Worm (Caenorhabditis elegans): ENCODE data around the gene fbxa-141.

The fbxa-141 gene

DNA sequence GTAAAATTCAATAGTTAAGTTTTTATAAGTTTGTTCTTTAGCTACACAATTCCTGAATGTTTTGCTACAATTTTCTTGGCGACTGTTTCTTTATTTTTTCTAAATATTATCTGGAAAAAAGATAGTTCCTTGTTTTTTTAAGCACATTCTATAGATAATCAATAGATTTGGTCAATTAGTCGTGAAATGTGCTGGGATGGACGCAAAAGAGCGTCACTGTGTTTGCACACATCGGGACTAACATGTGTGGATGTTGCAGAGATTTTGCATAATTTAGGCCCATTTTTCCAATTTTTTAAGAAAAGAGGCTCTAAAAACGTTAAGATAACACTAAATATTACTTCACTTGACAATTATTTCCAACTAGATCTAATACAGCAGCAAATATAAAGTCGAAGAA lies 745 bp upstream of the fbxa-141 start:
- TF ChIP-seq ceh-82 (tag; optimal IDR thresholded peaks at IDR 0.05) (no peak), unc-55 (GFP tag; optimal IDR thresholded peaks at IDR 0.05) (peak; percentile 62), F13H6.1 (tag; optimal IDR thresholded peaks at IDR 0.05) (peak; percentile 10), C34F6.9 (tag; optimal IDR thresholded peaks at IDR 0.05) (peak; percentile 76), nhr-237 (tag; optimal IDR thresholded peaks at IDR 0.05) (no peak), nhr-21 (tag; optimal IDR thresholded peaks at IDR 0.05) (no peak), nhr-23 (tag; optimal IDR thresholded peaks at IDR 0.05) (no peak), lin-13 (GFP tag; optimal IDR thresholded peaks at IDR 0.05) (no peak), lsy-2 (tag; optimal IDR thresholded peaks at IDR 0.05) (peak in 1 of 2 experiments; percentile 9), mab-5 (tag; optimal IDR thresholded peaks at IDR 0.05) (peak; percentile 48), nhr-129 (tag; optimal IDR thresholded peaks at IDR 0.05) (peak; percentile 34), sma-9 (GFP tag; optimal IDR thresholded peaks at IDR 0.05) (peak; percentile 5), sma-9 (tag; optimal IDR thresholded peaks at IDR 0.05) (no peak), crh-2 (tag; optimal IDR thresholded peaks at IDR 0.05) (peak; percentile 16), peb-1 (tag; optimal IDR thresholded peaks at IDR 0.05) (no peak)

DNA sequence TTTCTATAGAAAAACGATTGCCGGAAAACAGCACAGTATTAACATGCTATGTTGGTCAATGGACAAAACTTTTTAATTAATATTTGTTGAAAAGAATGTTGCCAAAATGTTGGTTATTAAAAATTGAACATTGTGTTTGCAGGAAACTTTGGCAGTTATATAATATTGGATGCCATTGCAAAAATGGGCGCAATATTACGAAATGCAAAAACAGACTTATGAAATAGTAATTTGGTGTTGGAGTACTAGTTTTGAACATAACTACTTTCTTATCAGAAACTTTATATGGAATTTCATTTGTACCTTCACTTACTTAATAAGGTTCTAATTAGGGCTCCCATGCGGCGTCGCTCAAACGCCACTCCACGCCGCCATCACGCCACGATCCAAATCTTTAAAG lies 2.4 kb downstream of the fbxa-141 start:
- TF ChIP-seq nhr-6 (tag; optimal IDR thresholded peaks at IDR 0.05) (no peak), ama-1 (optimal IDR thresholded peaks at IDR 0.05) (no peak), nhr-129 (tag; optimal IDR thresholded peaks at IDR 0.05) (peak; percentile 75), sma-3 (GFP tag; optimal IDR thresholded peaks at IDR 0.05) (no peak), C34F6.9 (tag; optimal IDR thresholded peaks at IDR 0.05) (no peak)

DNA sequence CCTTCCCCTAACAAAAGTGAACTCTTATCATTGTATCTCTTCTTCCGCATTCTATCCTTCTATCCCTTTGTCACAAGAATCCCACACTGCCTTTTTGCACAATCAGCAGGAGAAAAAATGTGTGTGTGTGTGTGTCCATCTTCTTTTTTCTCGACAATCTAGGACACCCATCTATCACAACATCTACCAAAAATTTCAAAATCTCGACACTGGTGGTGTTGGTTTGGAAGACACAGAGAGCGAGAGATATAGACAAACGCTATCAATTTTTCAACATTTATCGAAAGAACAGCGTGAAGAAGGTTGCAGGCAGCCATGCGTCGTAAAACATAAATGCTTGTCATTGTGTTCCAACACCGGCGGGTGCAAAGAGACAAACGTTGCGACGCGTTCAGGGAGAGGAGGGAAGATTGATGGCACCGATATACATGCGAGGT lies 3.9 kb downstream of the fbxa-141 start:
- no peak for TF ChIP-seq ztf-1 (GFP tag; conservative IDR thresholded peaks at IDR 0.05)
- TF ChIP-seq ztf-4 (tag; optimal IDR thresholded peaks at IDR 0.05) = peak; percentile 24
- no peak for TF ChIP-seq mab-5 (tag; optimal IDR thresholded peaks at IDR 0.05)
- no peak for TF ChIP-seq lin-11 (tag; optimal IDR thresholded peaks at IDR 0.05)
- TF ChIP-seq sma-9 (GFP tag; optimal IDR thresholded peaks at IDR 0.05) = peak; percentile 93
- no peak for TF ChIP-seq sma-9 (tag; optimal IDR thresholded peaks at IDR 0.05)
- no peak for TF ChIP-seq ama-1 (optimal IDR thresholded peaks at IDR 0.05)
- no peak for TF ChIP-seq nhr-237 (tag; optimal IDR thresholded peaks at IDR 0.05)
- no peak for TF ChIP-seq ZK546.5 (tag; optimal IDR thresholded peaks at IDR 0.05)
- peak; percentile 88 for TF ChIP-seq nhr-25 (tag; optimal IDR thresholded peaks at IDR 0.05)
- TF ChIP-seq dmd-4 (tag; optimal IDR thresholded peaks at IDR 0.05) = no peak
- TF ChIP-seq sma-3 (GFP tag; optimal IDR thresholded peaks at IDR 0.05) = peak; percentile 66
- no peak for TF ChIP-seq zag-1 (tag; optimal IDR thresholded peaks at IDR 0.05)
- peak in 1 of 2 experiments; percentile 10 for TF ChIP-seq mdl-1 (tag; optimal IDR thresholded peaks at IDR 0.05)
- TF ChIP-seq elt-1 (tag; optimal IDR thresholded peaks at IDR 0.05) = peak; percentile 46
- no peak for TF ChIP-seq skn-1 (tag; optimal IDR thresholded peaks at IDR 0.05)
- peak; percentile 67 for TF ChIP-seq ceh-16 (tag; optimal IDR thresholded peaks at IDR 0.05)
- peak; percentile 84 for TF ChIP-seq nhr-21 (tag; optimal IDR thresholded peaks at IDR 0.05)
- no peak for TF ChIP-seq nhr-11 (tag; optimal IDR thresholded peaks at IDR 0.05)
- TF ChIP-seq crh-2 (tag; optimal IDR thresholded peaks at IDR 0.05) = peak; percentile 46
- TF ChIP-seq nhr-12 (tag; optimal IDR thresholded peaks at IDR 0.05) = no peak
- TF ChIP-seq lin-39 (tag; optimal IDR thresholded peaks at IDR 0.05) = no peak
- TF ChIP-seq Y55F3AM.14 (GFP tag; optimal IDR thresholded peaks at IDR 0.05) = no peak
- no peak for TF ChIP-seq alr-1 (tag; optimal IDR thresholded peaks at IDR 0.05)
- TF ChIP-seq aly-2 (tag; optimal IDR thresholded peaks at IDR 0.05) = no peak
- no peak for TF ChIP-seq gmeb-1 (tag; optimal IDR thresholded peaks at IDR 0.05)
- peak; percentile 78 for TF ChIP-seq sem-4 (tag; optimal IDR thresholded peaks at IDR 0.05)
- no peak for TF ChIP-seq unc-39 (tag; optimal IDR thresholded peaks at IDR 0.05)
- TF ChIP-seq unc-55 (GFP tag; optimal IDR thresholded peaks at IDR 0.05) = no peak
- no peak for TF ChIP-seq ceh-82 (tag; optimal IDR thresholded peaks at IDR 0.05)
- peak; percentile 53 for TF ChIP-seq fos-1 (tag; optimal IDR thresholded peaks at IDR 0.05)
- TF ChIP-seq mbf-1 (tag; optimal IDR thresholded peaks at IDR 0.05) = no peak
- TF ChIP-seq lsy-2 (tag; optimal IDR thresholded peaks at IDR 0.05) = peak in 1 of 2 experiments; percentile 64
- TF ChIP-seq snpc-4 (tag; optimal IDR thresholded peaks at IDR 0.05) = no peak
- peak; percentile 82 for TF ChIP-seq nhr-129 (tag; optimal IDR thresholded peaks at IDR 0.05)
- peak; percentile 91 for TF ChIP-seq egl-27 (tag; optimal IDR thresholded peaks at IDR 0.05)
- TF ChIP-seq nhr-23 (tag; optimal IDR thresholded peaks at IDR 0.05) = no peak
- peak; percentile 74 for TF ChIP-seq unc-62 (GFP tag; optimal IDR thresholded peaks at IDR 0.05)
- peak; percentile 73 for TF ChIP-seq blmp-1 (tag; optimal IDR thresholded peaks at IDR 0.05; ENCODE audit: insufficient read depth)
- TF ChIP-seq nhr-10 (tag; optimal IDR thresholded peaks at IDR 0.05) = no peak
- TF ChIP-seq peb-1 (tag; optimal IDR thresholded peaks at IDR 0.05) = no peak
- no peak for TF ChIP-seq ztf-11 (tag; optimal IDR thresholded peaks at IDR 0.05)
- TF ChIP-seq F13H6.1 (tag; optimal IDR thresholded peaks at IDR 0.05) = peak; percentile 81
- no peak for TF ChIP-seq nhr-77 (tag; optimal IDR thresholded peaks at IDR 0.05)
- TF ChIP-seq C34F6.9 (tag; optimal IDR thresholded peaks at IDR 0.05) = peak; percentile 49
- peak; percentile 51 for TF ChIP-seq nhr-6 (tag; optimal IDR thresholded peaks at IDR 0.05)
- no peak for TF ChIP-seq R02D3.7 (tag; optimal IDR thresholded peaks at IDR 0.05)
- peak; percentile 24 for TF ChIP-seq lin-13 (GFP tag; optimal IDR thresholded peaks at IDR 0.05)

Measured in whole organism, L2 larva.